In the genomic region with DNA sequence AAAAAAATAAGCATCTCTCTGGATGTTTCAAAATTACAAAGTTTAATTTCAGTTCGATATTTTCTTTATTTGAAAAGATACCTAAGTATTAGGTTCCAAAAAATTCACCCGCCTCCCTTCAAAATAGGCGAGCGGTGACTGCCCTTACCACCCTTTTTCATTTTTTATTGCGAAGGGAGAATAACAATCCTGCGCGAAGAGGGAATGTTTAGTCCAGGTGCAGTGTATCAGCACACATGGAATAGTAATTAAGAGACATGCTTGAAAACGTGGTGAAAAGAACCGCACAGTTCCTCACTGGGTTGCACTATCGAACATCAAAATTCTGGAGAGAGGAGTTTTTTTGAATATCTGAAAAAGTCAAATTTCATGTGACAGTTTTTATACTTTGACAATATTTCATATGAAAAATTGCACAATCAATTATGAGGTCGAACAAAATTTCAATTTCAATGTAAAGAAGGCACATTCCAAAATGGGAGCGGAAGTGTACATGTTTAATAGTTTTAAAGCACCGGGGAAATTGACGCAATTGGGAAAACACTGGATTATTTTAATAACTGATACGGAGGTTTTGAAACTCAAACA, we compare ENCODE assay signal across 1 worm cellular context.
TF ChIP-seq lines count a peak whose summit lies in the region.

No protein-coding gene starts in this region.

TF ChIP-seq in whole organism, L4 larva, 104 proteins besides CTCF, POLR2A, EP300 and RAD21 (continued from another document):
- TF ChIP-seq snpc-4 (tag; optimal IDR thresholded peaks at IDR 0.05; lab: Kevin White, UChicago): no peak
- TF ChIP-seq nhr-111 (GFP tag; optimal IDR thresholded peaks at IDR 0.05; lab: Kevin White, UChicago): no peak
- TF ChIP-seq mxl-3 (GFP tag; optimal IDR thresholded peaks at IDR 0.05; lab: Kevin White, UChicago): peak; percentile 79
- peak; percentile 84 for TF ChIP-seq dve-1 (tag; optimal IDR thresholded peaks at IDR 0.05; lab: Kevin White, UChicago; ENCODE audit: insufficient read depth)
- no peak for TF ChIP-seq ztf-11 (tag; optimal IDR thresholded peaks at IDR 0.05; lab: Kevin White, UChicago)
- peak; percentile 96 for TF ChIP-seq duxl-1 (tag; optimal IDR thresholded peaks at IDR 0.05; lab: Kevin White, UChicago; ENCODE audit: poor library complexity)
- TF ChIP-seq dmd-6 (GFP tag; IDR thresholded peaks at IDR 0.05; lab: Robert Waterston, UW): peak; percentile 94
- no peak for TF ChIP-seq unc-130 (GFP tag; optimal IDR thresholded peaks at IDR 0.05; lab: Kevin White, UChicago)
- TF ChIP-seq F26F4.8 (GFP tag; conservative IDR thresholded peaks at IDR 0.05; lab: Robert Waterston, UW): no peak
- TF ChIP-seq ceh-20 (GFP tag; IDR thresholded peaks at IDR 0.05; lab: Robert Waterston, UW): peak; percentile 93
- TF ChIP-seq spr-3 (GFP tag; optimal IDR thresholded peaks at IDR 0.05; lab: Kevin White, UChicago): peak; percentile 81
- TF ChIP-seq T20F7.1 (GFP tag; optimal IDR thresholded peaks at IDR 0.05; lab: Kevin White, UChicago): peak; percentile 84
- TF ChIP-seq attf-4 (tag; optimal IDR thresholded peaks at IDR 0.05; lab: Kevin White, UChicago): no peak
- TF ChIP-seq lin-15B (tag; optimal IDR thresholded peaks at IDR 0.05; lab: Kevin White, UChicago): no peak
- TF ChIP-seq Y105C5A.15 (GFP tag; IDR thresholded peaks at IDR 0.05; lab: Robert Waterston, UW): no peak
- no peak for TF ChIP-seq egl-27 (tag; optimal IDR thresholded peaks at IDR 0.05; lab: Kevin White, UChicago)
- peak; percentile 23 for TF ChIP-seq nhr-6 (tag; optimal IDR thresholded peaks at IDR 0.05; lab: Kevin White, UChicago)
- no peak for TF ChIP-seq cey-2 (tag; optimal IDR thresholded peaks at IDR 0.05; lab: Kevin White, UChicago; ENCODE audit: borderline replicate concordance, insufficient read depth)
- peak; percentile 68 for TF ChIP-seq ztf-7 (tag; optimal IDR thresholded peaks at IDR 0.05; lab: Kevin White, UChicago)
- TF ChIP-seq ceh-32 (tag; optimal IDR thresholded peaks at IDR 0.05; lab: Kevin White, UChicago; ENCODE audit: poor library complexity): peak; percentile 70
- peak; percentile 88 for TF ChIP-seq zfp-3 (GFP tag; conservative IDR thresholded peaks at IDR 0.05; lab: Robert Waterston, UW)
- no peak for TF ChIP-seq ceh-44 (GFP tag; IDR thresholded peaks at IDR 0.05; lab: Robert Waterston, UW)
- TF ChIP-seq ctbp-1 (GFP tag; IDR thresholded peaks at IDR 0.05; lab: Robert Waterston, UW): peak; percentile 91
- TF ChIP-seq ceh-82 (tag; optimal IDR thresholded peaks at IDR 0.05; lab: Kevin White, UChicago): no peak
- TF ChIP-seq ces-1 (GFP tag; optimal IDR thresholded peaks at IDR 0.05; lab: Kevin White, UChicago): no peak
- peak; percentile 84 for TF ChIP-seq arid-1 (GFP tag; conservative IDR thresholded peaks at IDR 0.05; lab: Robert Waterston, UW)
- peak; percentile 64 to 89 for TF ChIP-seq daf-16 (GFP tag; optimal IDR thresholded peaks at IDR 0.05; lab: Kevin White, UChicago)
- peak; percentile 38 for TF ChIP-seq daf-16 (tag; optimal IDR thresholded peaks at IDR 0.05; lab: Kevin White, UChicago)
- no peak for TF ChIP-seq daf-12 (tag; optimal IDR thresholded peaks at IDR 0.05; lab: Kevin White, UChicago)
- no peak; the same call in 1 of the 2 replicates for TF ChIP-seq egl-43 (GFP tag; IDR thresholded peaks at IDR 0.05; lab: Robert Waterston, UW)
- no peak; the same call in 1 of the 2 replicates for TF ChIP-seq lim-7 (GFP tag; IDR thresholded peaks at IDR 0.05; lab: Robert Waterston, UW)
- TF ChIP-seq F44E2.7 (GFP tag; IDR thresholded peaks at IDR 0.05; lab: Robert Waterston, UW): no peak
- peak; percentile 87 for TF ChIP-seq hlh-11 (tag; optimal IDR thresholded peaks at IDR 0.05; lab: Kevin White, UChicago)
